Worm (Caenorhabditis elegans): ENCODE data around the gene T01C8.3.

The T01C8.3 gene

DNA sequence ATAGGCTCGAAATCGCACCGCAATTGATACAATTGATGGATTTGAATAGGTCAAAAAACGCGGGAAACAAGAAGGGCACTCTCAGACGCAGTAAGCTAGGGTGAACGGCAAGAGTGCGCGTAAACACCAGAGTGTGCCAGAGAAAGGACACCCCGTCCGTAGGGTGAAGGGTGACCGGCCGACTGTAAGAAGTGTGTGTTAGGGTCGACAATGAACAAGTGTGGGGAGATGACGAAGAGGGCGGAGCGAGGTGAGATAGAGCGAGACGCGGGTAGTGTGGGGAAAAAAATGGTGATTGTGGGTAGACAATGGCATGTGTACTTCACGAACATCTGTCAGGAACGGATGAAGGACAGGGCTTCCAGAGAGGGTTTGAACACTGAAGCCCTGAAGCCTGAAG is 12.1 kb downstream of the T01C8.3 start:
- no peak for TF ChIP-seq lin-13 (GFP tag; optimal IDR thresholded peaks at IDR 0.05)
- TF ChIP-seq nhr-85 (tag): peak; percentile 34
- TF ChIP-seq efl-1 (optimal IDR thresholded peaks at IDR 0.05): no peak
- TF ChIP-seq efl-1 (GFP tag; optimal IDR thresholded peaks at IDR 0.05 in 1 of 2): peak in 1 of 2 experiments; percentile 43

DNA sequence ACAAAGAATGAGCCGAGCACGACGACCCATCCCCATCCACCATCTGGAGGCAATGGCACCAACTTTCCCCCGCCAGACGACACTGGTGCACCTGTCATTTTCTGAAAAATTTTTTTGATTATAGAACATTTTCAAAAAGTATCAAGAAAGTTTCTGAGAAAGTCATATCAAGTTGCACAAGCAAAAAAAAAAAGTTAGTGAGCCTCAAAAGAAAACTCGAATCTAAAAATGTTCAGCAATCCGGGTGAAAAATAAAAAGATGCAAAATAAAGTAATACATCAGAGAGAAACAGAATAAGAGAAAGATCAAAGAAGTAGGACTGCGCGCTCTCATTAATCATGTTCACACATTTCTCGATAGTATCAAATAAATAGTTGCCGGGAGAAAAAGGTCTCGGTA is 12.6 kb downstream of the T01C8.3 start, which contains the start of gene mct-6:
Gene mct-6 (minus strand): TSS at position 101 of the 400 bp plus-strand sequence.
- TF ChIP-seq nhr-90 (tag; optimal IDR thresholded peaks at IDR 0.05; ENCODE audit: poor library complexity): no peak
- no peak for TF ChIP-seq efl-1 (optimal IDR thresholded peaks at IDR 0.05)
- TF ChIP-seq efl-1 (GFP tag; optimal IDR thresholded peaks at IDR 0.05 in 1 of 2): peak in 1 of 2 experiments; percentile 54
- no peak for TF ChIP-seq nhr-19 (GFP tag; conservative IDR thresholded peaks at IDR 0.05)
- TF ChIP-seq nhr-85 (tag): peak; percentile 83
- peak; percentile 6 for TF ChIP-seq lin-14 (GFP tag; optimal IDR thresholded peaks at IDR 0.05)

DNA sequence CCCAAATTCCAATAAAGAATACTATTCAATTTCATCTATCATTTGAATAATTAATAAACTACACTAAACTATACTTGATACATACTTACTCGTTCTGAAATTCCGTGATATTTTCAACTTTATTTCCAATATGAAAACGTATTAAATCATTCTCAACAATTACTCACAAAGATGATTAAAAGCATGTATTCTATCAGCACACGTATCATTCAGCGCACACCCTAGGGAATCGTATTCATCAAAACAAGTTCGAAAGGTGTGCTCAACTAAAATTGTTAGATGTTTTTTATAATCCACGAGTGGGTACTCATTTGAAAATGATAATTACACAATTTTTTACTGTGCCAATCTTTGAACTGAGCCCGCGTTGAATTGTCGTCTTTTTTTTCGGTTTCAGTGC is 20.5 kb downstream of the T01C8.3 start, which contains the start of gene C10E2.1:
Gene C10E2.1 (plus strand): TSS at position 301 of the 400 bp plus-strand sequence.
- TF ChIP-seq nhr-77 (tag; optimal IDR thresholded peaks at IDR 0.05) (no peak), tbx-2 (tag; optimal IDR thresholded peaks at IDR 0.05) (no peak), efl-1 (optimal IDR thresholded peaks at IDR 0.05) (no peak), efl-1 (GFP tag; optimal IDR thresholded peaks at IDR 0.05 in 1 of 2) (peak in 1 of 2 experiments; percentile 6)

DNA sequence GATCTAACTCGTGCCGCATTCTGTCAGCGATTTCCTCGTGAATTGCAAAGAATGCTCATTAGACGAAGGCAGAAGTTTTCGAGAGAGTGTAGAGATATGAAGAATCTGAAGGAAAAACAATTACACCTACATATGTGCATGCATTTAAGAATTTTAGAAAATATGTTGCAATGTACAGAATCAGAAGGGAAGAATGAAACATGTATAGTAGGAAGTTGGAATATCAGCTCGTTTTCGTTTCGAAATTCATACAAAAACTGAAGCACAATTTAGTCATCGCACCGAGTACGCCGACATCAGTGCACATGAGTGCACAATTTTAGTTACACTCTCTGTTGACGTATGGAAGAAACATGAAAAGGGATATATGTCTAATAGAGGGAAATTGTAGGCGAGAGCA is 28.5 kb downstream of the T01C8.3 start, which contains the start of gene C10E2.5:
Gene C10E2.5 (minus strand): TSS at position 101 of the 400 bp plus-strand sequence.
- TF ChIP-seq nhr-11 (tag; optimal IDR thresholded peaks at IDR 0.05): no peak
- no peak for TF ChIP-seq unc-30 (tag; optimal IDR thresholded peaks at IDR 0.05)
- TF ChIP-seq hpl-2 (GFP tag; optimal IDR thresholded peaks at IDR 0.05): no peak
- no peak for TF ChIP-seq fos-1 (tag; optimal IDR thresholded peaks at IDR 0.05)
- TF ChIP-seq mep-1 (tag; optimal IDR thresholded peaks at IDR 0.05): no peak
- no peak for TF ChIP-seq unc-62 (GFP tag; optimal IDR thresholded peaks at IDR 0.05)
- TF ChIP-seq rnt-1 (tag; optimal IDR thresholded peaks at IDR 0.05): no peak
- no peak for TF ChIP-seq efl-1 (optimal IDR thresholded peaks at IDR 0.05)
- TF ChIP-seq efl-1 (GFP tag; optimal IDR thresholded peaks at IDR 0.05 in 1 of 2): no peak
- no peak for TF ChIP-seq lin-39 (tag; optimal IDR thresholded peaks at IDR 0.05)
- no peak for TF ChIP-seq unc-98 (GFP tag; IDR thresholded peaks at IDR 0.05)
- TF ChIP-seq ceh-90 (tag; optimal IDR thresholded peaks at IDR 0.05): no peak
- TF ChIP-seq ceh-82 (tag; optimal IDR thresholded peaks at IDR 0.05): no peak
- TF ChIP-seq dsc-1 (tag; optimal IDR thresholded peaks at IDR 0.05): no peak
- TF ChIP-seq isw-1 (GFP tag; IDR thresholded peaks at IDR 0.05): no peak
- no peak for TF ChIP-seq fkh-4 (tag; optimal IDR thresholded peaks at IDR 0.05; ENCODE audit: borderline replicate concordance)
- no peak for TF ChIP-seq efl-3 (GFP tag; optimal IDR thresholded peaks at IDR 0.05)
- TF ChIP-seq nhr-85 (tag): no peak
- no peak for TF ChIP-seq snu-23 (GFP tag; optimal IDR thresholded peaks at IDR 0.05)

DNA sequence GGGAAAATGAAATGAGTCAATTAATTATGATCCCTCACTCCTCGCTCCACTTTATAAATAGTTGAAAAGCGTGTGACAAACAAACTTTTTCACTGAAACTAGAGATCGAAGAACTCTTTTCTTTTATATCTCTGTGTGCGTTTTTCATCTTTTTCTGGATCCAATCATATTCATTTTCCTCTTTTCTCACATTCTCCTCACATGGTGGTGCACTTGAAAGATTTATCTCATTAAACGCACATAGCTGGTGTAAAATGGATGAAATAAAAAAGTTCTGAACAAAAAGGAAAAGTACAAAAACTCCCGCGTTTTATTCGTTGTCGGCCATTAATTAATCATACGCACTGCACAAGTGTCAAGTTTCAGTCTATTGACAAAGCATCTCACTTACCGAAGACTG is 30.8 kb downstream of the T01C8.3 start:
- no peak for TF ChIP-seq ceh-8 (GFP tag; optimal IDR thresholded peaks at IDR 0.05)
- TF ChIP-seq unc-86 (tag; optimal IDR thresholded peaks at IDR 0.05): peak; percentile 9

DNA sequence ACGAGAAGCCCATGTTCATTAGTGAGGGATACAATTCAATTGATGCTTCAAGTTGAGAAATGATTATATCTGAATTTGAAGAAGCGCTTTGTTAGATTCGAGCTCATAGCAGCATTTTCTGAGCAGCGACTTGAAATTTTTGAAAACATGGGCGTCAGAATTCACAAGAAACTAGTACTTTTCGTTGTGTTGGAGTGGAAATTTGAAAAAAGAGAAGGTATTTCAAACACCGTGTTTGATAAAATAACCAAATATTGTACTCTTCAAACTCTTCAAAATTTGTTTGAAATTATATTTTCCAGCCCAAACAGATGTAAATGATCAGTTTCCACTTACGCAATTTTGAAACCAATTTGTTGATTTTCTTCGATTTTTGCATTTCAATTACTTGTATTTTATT is 38.1 kb downstream of the T01C8.3 start, which contains the start of gene C10E2.2:
Gene C10E2.2 (plus strand): TSS at position 301 of the 400 bp plus-strand sequence.
- no peak for TF ChIP-seq efl-3 (GFP tag; optimal IDR thresholded peaks at IDR 0.05)

DNA sequence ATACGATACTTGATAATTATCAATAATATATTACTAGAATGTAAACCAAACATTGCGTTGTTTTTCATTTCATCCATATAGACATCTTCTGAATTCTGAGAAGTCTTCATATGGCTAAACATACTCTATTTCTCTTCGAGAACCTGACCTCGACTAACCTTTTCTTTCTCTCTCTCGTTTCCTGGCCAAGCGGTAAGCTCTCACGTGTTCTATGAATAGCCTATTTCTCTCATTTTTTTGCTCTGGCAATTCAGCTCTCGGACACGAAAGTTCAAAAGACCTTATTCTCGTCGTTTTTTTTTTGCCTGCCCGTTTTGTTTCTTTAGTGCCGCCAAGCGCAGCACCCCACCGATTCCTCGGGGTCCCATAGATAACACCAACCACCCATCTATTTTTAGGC is 45.5 kb downstream of the T01C8.3 start:
- TF ChIP-seq elt-2 (tag; optimal IDR thresholded peaks at IDR 0.05): no peak
- no peak for TF ChIP-seq isw-1 (GFP tag; IDR thresholded peaks at IDR 0.05)
- TF ChIP-seq alr-1 (tag; optimal IDR thresholded peaks at IDR 0.05; ENCODE audit: borderline replicate concordance): no peak
- no peak for TF ChIP-seq C34B4.2 (tag; optimal IDR thresholded peaks at IDR 0.05)
- TF ChIP-seq fos-1 (tag; optimal IDR thresholded peaks at IDR 0.05): no peak
- TF ChIP-seq nhr-19 (GFP tag; conservative IDR thresholded peaks at IDR 0.05): no peak
- no peak for TF ChIP-seq unc-130 (tag; optimal IDR thresholded peaks at IDR 0.05)
- no peak for TF ChIP-seq ceh-8 (GFP tag; optimal IDR thresholded peaks at IDR 0.05)
- TF ChIP-seq snu-23 (GFP tag; optimal IDR thresholded peaks at IDR 0.05): no peak
- TF ChIP-seq sptf-1 (tag; optimal IDR thresholded peaks at IDR 0.05): no peak
- no peak for TF ChIP-seq vab-15 (tag; optimal IDR thresholded peaks at IDR 0.05)
- TF ChIP-seq nhr-47 (tag; optimal IDR thresholded peaks at IDR 0.05): peak; percentile 41
- TF ChIP-seq fkh-10 (GFP tag; optimal IDR thresholded peaks at IDR 0.05): peak; percentile 1
- TF ChIP-seq ztf-11 (tag; optimal IDR thresholded peaks at IDR 0.05): no peak
- no peak for TF ChIP-seq unc-98 (GFP tag; IDR thresholded peaks at IDR 0.05)
- peak; percentile 66 for TF ChIP-seq unc-86 (tag; optimal IDR thresholded peaks at IDR 0.05)
- TF ChIP-seq lin-15B (tag; optimal IDR thresholded peaks at IDR 0.05): no peak
- TF ChIP-seq nhr-28 (tag; optimal IDR thresholded peaks at IDR 0.05): no peak
- TF ChIP-seq ceh-88 (GFP tag; IDR thresholded peaks at IDR 0.05): no peak
- TF ChIP-seq pax-3 (tag; optimal IDR thresholded peaks at IDR 0.05): no peak
- no peak for TF ChIP-seq ceh-90 (tag; optimal IDR thresholded peaks at IDR 0.05)
